Comparison of ENCODE assay signal across 6 fruit fly cellular contexts in genomic region chr2L:1737057-1737581, dm6.
TF ChIP-seq lines count a peak whose summit lies in the region.

No protein-coding gene starts in this region.

- peak; percentile 17 for TF ChIP-seq CTCF in whole organism, embryonic (GFP tag; optimal IDR thresholded peaks at IDR 0.05; lab: Kevin White, UChicago)

TF ChIP-seq in whole organism, 6 proteins besides CTCF, POLR2A, EP300 and RAD21:
- TF ChIP-seq Dll (optimal IDR thresholded peaks at IDR 0.05; lab: Kevin White, UChicago) (no peak), EcR (GFP tag; optimal IDR thresholded peaks at IDR 0.05; lab: Kevin White, UChicago) (no peak), usp (GFP tag; optimal IDR thresholded peaks at IDR 0.05; lab: Kevin White, UChicago) (no peak), pan (optimal IDR thresholded peaks at IDR 0.05; lab: Kevin White, UChicago) (peak; percentile 49), CG8478 (optimal IDR thresholded peaks at IDR 0.05; lab: Kevin White, UChicago) (no peak), psq (optimal IDR thresholded peaks at IDR 0.05; lab: Kevin White, UChicago) (no peak)
TF ChIP-seq in whole organism: peak in this region for 1.

TF ChIP-seq in whole organism, adult, 20 proteins besides CTCF, POLR2A, EP300 and RAD21:
- TF ChIP-seq CG11617 (GFP tag; optimal IDR thresholded peaks at IDR 0.05; lab: Kevin White, UChicago): no peak
- TF ChIP-seq Crg-1 (GFP tag; optimal IDR thresholded peaks at IDR 0.05; lab: Kevin White, UChicago): no peak
- TF ChIP-seq Mnt (GFP tag; optimal IDR thresholded peaks at IDR 0.05; lab: Kevin White, UChicago): peak; percentile 70
- peak; percentile 50 for TF ChIP-seq CG7101 (tag; optimal IDR thresholded peaks at IDR 0.05; lab: Kevin White, UChicago)
- no peak for TF ChIP-seq toe (GFP tag; optimal IDR thresholded peaks at IDR 0.05; lab: Kevin White, UChicago)
- TF ChIP-seq Clk (GFP tag; optimal IDR thresholded peaks at IDR 0.05; lab: Kevin White, UChicago): no peak
- TF ChIP-seq Hr96 (GFP tag; optimal IDR thresholded peaks at IDR 0.05; lab: Kevin White, UChicago): peak; percentile 26
- TF ChIP-seq CG7045 (GFP tag; optimal IDR thresholded peaks at IDR 0.05; lab: Kevin White, UChicago): no peak
- TF ChIP-seq kay (GFP tag; lab: Kevin White, UChicago; ENCODE audit: borderline replicate concordance): no peak
- peak; percentile 71 for TF ChIP-seq bab1 (GFP tag; optimal IDR thresholded peaks at IDR 0.05; lab: Kevin White, UChicago)
- peak; percentile 57 for TF ChIP-seq pad (GFP tag; optimal IDR thresholded peaks at IDR 0.05; lab: Kevin White, UChicago)
- peak; percentile 10 for TF ChIP-seq CG33017 (tag; optimal IDR thresholded peaks at IDR 0.05; lab: Kevin White, UChicago)
- TF ChIP-seq CG14711 (tag; optimal IDR thresholded peaks at IDR 0.05; lab: Kevin White, UChicago): peak; percentile 67
- no peak for TF ChIP-seq CG12768 (GFP tag; optimal IDR thresholded peaks at IDR 0.05; lab: Kevin White, UChicago)
- peak; percentile 35 for TF ChIP-seq tj (GFP tag; optimal IDR thresholded peaks at IDR 0.05; lab: Kevin White, UChicago)
- peak; percentile 21 for TF ChIP-seq CG5204 (GFP tag; optimal IDR thresholded peaks at IDR 0.05; lab: Kevin White, UChicago)
TF ChIP-seq in whole organism, adult: peak in this region for 9.

TF ChIP-seq in whole organism, embryonic, 481 proteins besides CTCF, POLR2A, EP300 and RAD21 (continues in another document):
- TF ChIP-seq CG6689 (GFP tag; IDR thresholded peaks at IDR 0.05; lab: Robert Waterston, UW): peak; percentile 90
- peak in 1 of 2 experiments; percentile 94 for TF ChIP-seq eve (GFP tag; optimal IDR thresholded peaks at IDR 0.05; lab: Kevin White, UChicago)
- 0 out of 2 replicates have a peak, but pooled peaks have one; percentile 10 for TF ChIP-seq Scr (GFP tag; IDR thresholded peaks at IDR 0.05; lab: Robert Waterston, UW; ENCODE audit: partially characterized antibody)
- TF ChIP-seq usp (GFP tag; optimal IDR thresholded peaks at IDR 0.05; lab: Kevin White, UChicago): no peak
- peak; percentile 72 for TF ChIP-seq her (GFP tag; optimal IDR thresholded peaks at IDR 0.05; lab: Kevin White, UChicago)
- peak; percentile 93 for TF ChIP-seq row (GFP tag; IDR thresholded peaks at IDR 0.05; lab: Robert Waterston, UW)
- TF ChIP-seq Sox100B (GFP tag; optimal IDR thresholded peaks at IDR 0.05; lab: Kevin White, UChicago): peak; percentile 87
- TF ChIP-seq tio (GFP tag; optimal IDR thresholded peaks at IDR 0.05; lab: Kevin White, UChicago): peak; percentile 92
- peak; percentile 82 for TF ChIP-seq peb (GFP tag; IDR thresholded peaks at IDR 0.05; lab: Robert Waterston, UW)
- peak; percentile 85 for TF ChIP-seq klu (GFP tag; IDR thresholded peaks at IDR 0.05; lab: Robert Waterston, UW)
- no peak for TF ChIP-seq kni (GFP tag; optimal IDR thresholded peaks at IDR 0.05; lab: Kevin White, UChicago)
- TF ChIP-seq zen2 (GFP tag; IDR thresholded peaks at IDR 0.05; lab: Robert Waterston, UW; ENCODE audit: partially characterized antibody): no peak; the same call in 2 of the 3 replicates
- peak; percentile 73 for TF ChIP-seq Fer3 (tag; optimal IDR thresholded peaks at IDR 0.05; lab: Kevin White, UChicago)
- TF ChIP-seq CG9817 (tag; optimal IDR thresholded peaks at IDR 0.05; lab: Kevin White, UChicago): peak; percentile 62
- TF ChIP-seq CG9215 (GFP tag; IDR thresholded peaks at IDR 0.05; lab: Robert Waterston, UW): peak; percentile 87
- no peak for TF ChIP-seq inv (GFP tag; IDR thresholded peaks at IDR 0.05; lab: Robert Waterston, UW; ENCODE audit: partially characterized antibody)

TF ChIP-seq in whole organism, prepupa, 60 proteins besides CTCF, POLR2A, EP300 and RAD21 (continues in another document):
- TF ChIP-seq CG32006 (GFP tag; optimal IDR thresholded peaks at IDR 0.05; lab: Kevin White, UChicago) (peak; percentile 99), dsx (GFP tag; optimal IDR thresholded peaks at IDR 0.05; lab: Kevin White, UChicago; ENCODE audit: poor library complexity, severe bottlenecking) (peak; percentile 25), CG6854 (GFP tag; optimal IDR thresholded peaks at IDR 0.05; lab: Kevin White, UChicago) (no peak), CG6792 (GFP tag; optimal IDR thresholded peaks at IDR 0.05; lab: Kevin White, UChicago) (peak; percentile 91), CG6163 (GFP tag; IDR thresholded peaks at IDR 0.05; lab: Robert Waterston, UW) (peak; percentile 88), lz (GFP tag; optimal IDR thresholded peaks at IDR 0.05; lab: Kevin White, UChicago) (peak; percentile 76), CG9139 (GFP tag; optimal IDR thresholded peaks at IDR 0.05; lab: Kevin White, UChicago) (peak; percentile 49), CG6276 (GFP tag; optimal IDR thresholded peaks at IDR 0.05; lab: Kevin White, UChicago) (peak; percentile 95), Ets96B (tag; optimal IDR thresholded peaks at IDR 0.05; lab: Kevin White, UChicago) (peak; percentile 80), eg (GFP tag; IDR thresholded peaks at IDR 0.05; lab: Robert Waterston, UW) (peak; percentile 94), OdsH (GFP tag; optimal IDR thresholded peaks at IDR 0.05; lab: Kevin White, UChicago) (peak; percentile 96), CG8319 (GFP tag; optimal IDR thresholded peaks at IDR 0.05; lab: Kevin White, UChicago) (peak; percentile 83), CG6808 (GFP tag; optimal IDR thresholded peaks at IDR 0.05; lab: Kevin White, UChicago) (peak; percentile 51), dac (GFP tag; optimal IDR thresholded peaks at IDR 0.05; lab: Kevin White, UChicago) (peak; percentile 96), CG8119 (GFP tag; IDR thresholded peaks at IDR 0.05; lab: Robert Waterston, UW) (peak; percentile 97), CG3032 (tag; optimal IDR thresholded peaks at IDR 0.05; lab: Kevin White, UChicago) (peak; percentile 68), acj6 (GFP tag; optimal IDR thresholded peaks at IDR 0.05; lab: Kevin White, UChicago) (peak; percentile 92), esn (GFP tag; optimal IDR thresholded peaks at IDR 0.05; lab: Kevin White, UChicago) (peak; percentile 81)

TF ChIP-seq in whole organism, pupa, 21 proteins besides CTCF, POLR2A, EP300 and RAD21 (continues in another document):
- TF ChIP-seq CG9948 (tag; optimal IDR thresholded peaks at IDR 0.05; lab: Kevin White, UChicago) (peak; percentile 86), CG4496 (GFP tag; IDR thresholded peaks at IDR 0.05; lab: Robert Waterston, UW) (peak; percentile 92), fd96Ca (GFP tag; IDR thresholded peaks at IDR 0.05; lab: Robert Waterston, UW) (peak; percentile 94), Snoo (tag; optimal IDR thresholded peaks at IDR 0.05; lab: Kevin White, UChicago) (peak; percentile 50), CG15710 (tag; optimal IDR thresholded peaks at IDR 0.05; lab: Kevin White, UChicago) (peak; percentile 76), CG17806 (tag; optimal IDR thresholded peaks at IDR 0.05; lab: Kevin White, UChicago) (peak; percentile 77), CG8159 (tag; optimal IDR thresholded peaks at IDR 0.05; lab: Kevin White, UChicago) (peak; percentile 78), CG13204 (GFP tag; optimal IDR thresholded peaks at IDR 0.05; lab: Kevin White, UChicago) (no peak), Pif1A (GFP tag; optimal IDR thresholded peaks at IDR 0.05; lab: Kevin White, UChicago) (peak; percentile 95), CG10348 (GFP tag; IDR thresholded peaks at IDR 0.05; lab: Robert Waterston, UW) (peak; percentile 81; the same call in 1 of the 2 replicates), CG8301 (tag; optimal IDR thresholded peaks at IDR 0.05; lab: Kevin White, UChicago) (peak; percentile 97), CG14655 (GFP tag; optimal IDR thresholded peaks at IDR 0.05; lab: Kevin White, UChicago) (peak; percentile 96), D1 (tag; optimal IDR thresholded peaks at IDR 0.05; lab: Kevin White, UChicago) (peak; percentile 78), gl (tag; optimal IDR thresholded peaks at IDR 0.05; lab: Kevin White, UChicago) (peak; percentile 42), CG34367 (tag; optimal IDR thresholded peaks at IDR 0.05; lab: Kevin White, UChicago) (peak; percentile 60), CG12605 (GFP tag; IDR thresholded peaks at IDR 0.05; lab: Robert Waterston, UW) (peak; percentile 79), Ets98B (GFP tag; IDR thresholded peaks at IDR 0.05; lab: Robert Waterston, UW) (peak; percentile 94), rn (GFP tag; IDR thresholded peaks at IDR 0.05; lab: Robert Waterston, UW) (peak; percentile 93), Pif1B (GFP tag; optimal IDR thresholded peaks at IDR 0.05; lab: Kevin White, UChicago) (peak; percentile 93), CG32121 (GFP tag; IDR thresholded peaks at IDR 0.05; lab: Robert Waterston, UW) (peak; percentile 96)

TF ChIP-seq in whole organism, wandering third instar larva, 38 proteins besides CTCF, POLR2A, EP300 and RAD21:
- TF ChIP-seq psq (GFP tag; optimal IDR thresholded peaks at IDR 0.05; lab: Kevin White, UChicago) (peak; percentile 42), GATAd (GFP tag; optimal IDR thresholded peaks at IDR 0.05; lab: Kevin White, UChicago) (no peak), HLH106 (tag; optimal IDR thresholded peaks at IDR 0.05; lab: Kevin White, UChicago) (peak; percentile 16), Jra (GFP tag; optimal IDR thresholded peaks at IDR 0.05; lab: Kevin White, UChicago) (no peak), Hr78 (GFP tag; optimal IDR thresholded peaks at IDR 0.05; lab: Kevin White, UChicago) (no peak), Hnf4 (GFP tag; optimal IDR thresholded peaks at IDR 0.05; lab: Kevin White, UChicago) (peak; percentile 31), Dfd (GFP tag; optimal IDR thresholded peaks at IDR 0.05; lab: Kevin White, UChicago) (no peak), OdsH (GFP tag; optimal IDR thresholded peaks at IDR 0.05; lab: Kevin White, UChicago) (peak; percentile 64), Dif (GFP tag; optimal IDR thresholded peaks at IDR 0.05; lab: Kevin White, UChicago; ENCODE audit: partially characterized antibody) (peak; percentile 78), CG9705 (GFP tag; optimal IDR thresholded peaks at IDR 0.05; lab: Kevin White, UChicago) (no peak), CG32264 (GFP tag; optimal IDR thresholded peaks at IDR 0.05; lab: Kevin White, UChicago) (no peak), h (GFP tag; optimal IDR thresholded peaks at IDR 0.05; lab: Kevin White, UChicago) (peak; percentile 69), sv (GFP tag; optimal IDR thresholded peaks at IDR 0.05; lab: Kevin White, UChicago) (peak; percentile 92), sage (GFP tag; optimal IDR thresholded peaks at IDR 0.05; lab: Kevin White, UChicago) (no peak), foxo (GFP tag; optimal IDR thresholded peaks at IDR 0.05; lab: Kevin White, UChicago) (peak in 1 of 2 experiments; percentile 68), fru (GFP tag; optimal IDR thresholded peaks at IDR 0.05; lab: Kevin White, UChicago) (peak; percentile 78), br (GFP tag; optimal IDR thresholded peaks at IDR 0.05; lab: Kevin White, UChicago) (peak; percentile 48), rgr (GFP tag; optimal IDR thresholded peaks at IDR 0.05; lab: Kevin White, UChicago) (peak; percentile 46), dl (GFP tag; optimal IDR thresholded peaks at IDR 0.05; lab: Kevin White, UChicago; ENCODE audit: insufficient read depth in 1 of 2, partially characterized antibody in 2 of 2) (peak in 1 of 2 experiments; percentile 34), ey (GFP tag; optimal IDR thresholded peaks at IDR 0.05; lab: Kevin White, UChicago) (peak; percentile 77), dmrt93B (GFP tag; optimal IDR thresholded peaks at IDR 0.05; lab: Kevin White, UChicago) (no peak)
